Worm (Caenorhabditis elegans): ENCODE data around the gene C44F1.1.

DNA sequence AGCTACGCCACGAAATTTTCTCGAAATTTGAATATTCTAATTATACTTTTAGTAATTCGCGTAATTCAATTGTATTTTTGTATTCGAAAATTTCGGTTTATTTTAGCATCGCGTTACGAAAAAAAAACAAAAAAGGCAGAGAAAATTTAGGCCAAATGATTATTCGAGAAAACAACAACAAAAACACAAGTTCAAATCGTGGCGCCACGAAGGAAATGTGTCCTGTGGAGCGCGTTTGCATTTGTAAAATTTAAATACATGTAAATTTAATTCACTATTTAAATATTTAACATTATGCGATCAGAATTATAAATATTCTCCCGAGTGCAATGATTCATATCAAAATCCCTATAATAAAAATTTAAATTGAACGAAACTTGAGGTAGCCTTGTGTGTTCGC is 41.6 kb downstream of the C44F1.1 start:
- TF ChIP-seq elt-1 (tag; optimal IDR thresholded peaks at IDR 0.05) (no peak), elt-3 (tag; optimal IDR thresholded peaks at IDR 0.05) (no peak), nhr-12 (tag; optimal IDR thresholded peaks at IDR 0.05) (no peak)
